Worm (Caenorhabditis elegans) whole organism, L1 larva: ENCODE results near the gene D2096.11.
A peak's percentile ranks its signal among the peaks of the same experiment; 100 is the strongest.

Experiments used
- F16B12.6 ChIP-seq: fragments of 150-350 bp; optimal IDR thresholded peaks from 2 replicates; lab custom pipeline; 2014; ENCODE audit warnings: missing biosample characterization, missing genetic modification characterization
- aha-1 ChIP-seq: fragments of 150-350 bp; optimal IDR thresholded peaks from 2 replicates; lab custom pipeline; 2014; ENCODE audit warnings: missing biosample characterization, missing genetic modification characterization
- blmp-1 ChIP-seq: fragments of 150-350 bp; optimal IDR thresholded peaks from 2 replicates; lab custom pipeline; 2014; ENCODE audit warnings: missing biosample characterization, missing genetic modification characterization
- ceh-63 ChIP-seq: fragments of 200-800 bp; sonication (Bioruptor generic); optimal IDR thresholded peaks from 2 replicates; lab custom pipeline; 2018; ENCODE audit warnings: mild to moderate bottlenecking, missing genetic modification characterization, missing compliant biosample characterization
- ceh-82 ChIP-seq, 3 experiments: fragments of 150-350 bp in 1 of 3; sonication (generic microtip) in 2 of 3; optimal IDR thresholded peaks; 2 replicates each; lab custom pipeline; 2014 to 2017; ENCODE audit warnings: missing biosample characterization in 3 of 3, missing genetic modification characterization in 3 of 3
- ceh-88 ChIP-seq: fragments of 200-800 bp; sonication (Bioruptor generic); IDR thresholded peaks from 2 replicates; pipeline ENCODE4 v1.3.6; 2022; ENCODE audit warnings: missing genetic modification characterization, missing compliant biosample characterization
- ces-1 ChIP-seq: fragments of 150-350 bp; optimal IDR thresholded peaks from 2 replicates; lab custom pipeline; 2014; ENCODE audit warnings: missing biosample characterization, missing genetic modification reagents, missing genetic modification characterization
- dpl-1 ChIP-seq, 3 experiments: fragments of 150-350 bp in 2 of 3; sonication (generic microtip) in 1 of 3; optimal IDR thresholded peaks; 2 replicates each; lab custom pipeline; 2014 to 2017; ENCODE audit warnings: missing biosample characterization in 3 of 3, missing genetic modification characterization in 3 of 3, missing genetic modification reagents in 3 of 3
- dsc-1 ChIP-seq: sonication (generic microtip); optimal IDR thresholded peaks from 2 replicates; lab custom pipeline; 2016; ENCODE audit warnings: mild to moderate bottlenecking, missing genetic modification characterization, missing compliant biosample characterization
- efl-1 ChIP-seq, 4 experiments: fragments of 150-350 bp; optimal IDR thresholded peaks in 3 of 4; peaks in 1 of 4; 1 replicate in 1 of 4; 2 replicates in 3 of 4; lab custom pipeline; 2014; ENCODE audit warnings: missing biosample characterization in 2 of 4, missing genetic modification characterization in 2 of 4, missing genetic modification reagents in 2 of 4
- egl-27 ChIP-seq, 2 experiments: fragments of 150-350 bp in 1 of 2; sonication (generic microtip); optimal IDR thresholded peaks; 3 replicates each; lab custom pipeline; 2017 to 2018; ENCODE audit warnings: missing biosample characterization in 2 of 2, missing genetic modification characterization in 2 of 2, missing genetic modification reagents in 2 of 2
- ets-5 ChIP-seq: fragments of 200-800 bp; sonication (Bioruptor generic); IDR thresholded peaks from 2 replicates; pipeline ENCODE4 v1.3.6; 2022; ENCODE audit warnings: missing genetic modification characterization, missing compliant biosample characterization
- fkh-4 ChIP-seq: sonication (generic microtip); optimal IDR thresholded peaks from 2 replicates; lab custom pipeline; 2016; ENCODE audit warnings: missing compliant biosample characterization, missing genetic modification characterization, borderline replicate concordance
- fkh-8 ChIP-seq: sonication (generic microtip); optimal IDR thresholded peaks from 2 replicates; lab custom pipeline; 2016; ENCODE audit warnings: mild to moderate bottlenecking, missing genetic modification characterization, missing compliant biosample characterization
- fos-1 ChIP-seq: fragments of 150-350 bp; optimal IDR thresholded peaks from 2 replicates; lab custom pipeline; 2014; ENCODE audit warnings: missing biosample characterization, missing genetic modification characterization
- irx-1 ChIP-seq: sonication (generic microtip); optimal IDR thresholded peaks from 2 replicates; lab custom pipeline; 2016; ENCODE audit warnings: missing genetic modification characterization, missing compliant biosample characterization
- jun-1 ChIP-seq: fragments of 150-350 bp; optimal IDR thresholded peaks from 2 replicates; lab custom pipeline; 2014; ENCODE audit warnings: missing biosample characterization, missing genetic modification reagents, missing genetic modification characterization
- lin-13 ChIP-seq: fragments of 150-350 bp; optimal IDR thresholded peaks from 2 replicates; lab custom pipeline; 2014; ENCODE audit warnings: missing biosample characterization, missing genetic modification reagents, missing genetic modification characterization
- lin-14 ChIP-seq: fragments of 200-800 bp; sonication (Bioruptor generic); optimal IDR thresholded peaks from 2 replicates; lab custom pipeline; 2018; ENCODE audit warnings: mild to moderate bottlenecking, missing genetic modification characterization, moderate library complexity, missing compliant biosample characterization
- lin-35 ChIP-seq, 2 experiments: fragments of 150-350 bp; optimal IDR thresholded peaks; 2 replicates each; lab custom pipeline; 2014; ENCODE audit warnings: missing biosample characterization in 2 of 2, missing genetic modification characterization in 2 of 2, missing genetic modification reagents in 2 of 2
- lin-39 ChIP-seq: fragments of 150-350 bp; optimal IDR thresholded peaks from 2 replicates; lab custom pipeline; 2014; ENCODE audit warnings: missing biosample characterization, missing genetic modification reagents, missing genetic modification characterization
- lir-3 ChIP-seq: sonication (generic microtip); optimal IDR thresholded peaks from 2 replicates; lab custom pipeline; 2016; ENCODE audit warnings: mild to moderate bottlenecking, missing genetic modification characterization, moderate library complexity, missing compliant biosample characterization; ENCODE audit not compliant: poor library complexity
- lsy-2 ChIP-seq, 2 experiments: fragments of 150-350 bp; optimal IDR thresholded peaks; 2 replicates each; lab custom pipeline; 2014; ENCODE audit warnings: missing biosample characterization in 2 of 2, missing genetic modification characterization in 2 of 2
- mab-9 ChIP-seq: fragments of 200-800 bp; sonication (Bioruptor generic); IDR thresholded peaks from 2 replicates; pipeline ENCODE4 v1.3.6; 2022; ENCODE audit warnings: missing genetic modification reagents, missing genetic modification characterization, missing compliant biosample characterization
- mdl-1 ChIP-seq, 2 experiments: fragments of 150-350 bp; optimal IDR thresholded peaks; 2 replicates each; lab custom pipeline; 2014 to 2017; ENCODE audit warnings: missing biosample characterization in 2 of 2, missing genetic modification characterization in 2 of 2, inconsistent platforms in 1 of 2
- mef-2 ChIP-seq: fragments of 150-350 bp; optimal IDR thresholded peaks from 2 replicates; lab custom pipeline; 2014; ENCODE audit warnings: missing biosample characterization, missing genetic modification characterization
- mep-1 ChIP-seq: fragments of 150-350 bp; optimal IDR thresholded peaks from 2 replicates; lab custom pipeline; 2014; ENCODE audit warnings: missing biosample characterization, missing genetic modification characterization
- nhr-12 ChIP-seq: sonication (generic microtip); optimal IDR thresholded peaks from 2 replicates; lab custom pipeline; 2017; ENCODE audit warnings: missing biosample characterization, missing genetic modification characterization
- nhr-237 ChIP-seq: fragments of 150-350 bp; optimal IDR thresholded peaks from 2 replicates; lab custom pipeline; 2014; ENCODE audit warnings: missing biosample characterization, missing genetic modification characterization
- nhr-71 ChIP-seq: sonication (generic microtip); optimal IDR thresholded peaks from 2 replicates; lab custom pipeline; 2016; ENCODE audit warnings: mild to moderate bottlenecking, missing genetic modification characterization, moderate library complexity, missing compliant biosample characterization
- nhr-77 ChIP-seq: fragments of 150-350 bp; optimal IDR thresholded peaks from 2 replicates; lab custom pipeline; 2014; ENCODE audit warnings: missing biosample characterization, missing genetic modification characterization
- pag-3 ChIP-seq: sonication (generic microtip); optimal IDR thresholded peaks from 2 replicates; lab custom pipeline; 2017; ENCODE audit warnings: missing genetic modification characterization, mild to moderate bottlenecking, missing compliant biosample characterization, antibody characterized with exemption, borderline replicate concordance; ENCODE audit not compliant: insufficient read depth
- pax-3 ChIP-seq: fragments of 200-800 bp; sonication (Bioruptor generic); optimal IDR thresholded peaks from 2 replicates; lab custom pipeline; 2018; ENCODE audit warnings: mild to moderate bottlenecking, missing genetic modification characterization, moderate library complexity, missing compliant biosample characterization
- rnt-1 ChIP-seq: sonication (generic microtip); optimal IDR thresholded peaks from 2 replicates; lab custom pipeline; 2016; ENCODE audit warnings: mild to moderate bottlenecking, missing genetic modification characterization, moderate library complexity, missing compliant biosample characterization
- skn-1 ChIP-seq: fragments of 150-350 bp; optimal IDR thresholded peaks from 2 replicates; lab custom pipeline; 2014; ENCODE audit warnings: missing biosample characterization, missing genetic modification characterization
- sptf-1 ChIP-seq: fragments of 150-350 bp; optimal IDR thresholded peaks from 2 replicates; lab custom pipeline; 2014; ENCODE audit warnings: missing biosample characterization, missing genetic modification characterization
- sup-37 ChIP-seq: fragments of 200-800 bp; sonication (Bioruptor generic); optimal IDR thresholded peaks from 2 replicates; lab custom pipeline; 2018; ENCODE audit warnings: mild to moderate bottlenecking, missing genetic modification characterization, missing compliant biosample characterization
- swsn-7 ChIP-seq: sonication (generic microtip); optimal IDR thresholded peaks from 2 replicates; lab custom pipeline; 2016; ENCODE audit warnings: missing genetic modification characterization, missing compliant biosample characterization
- tbx-2 ChIP-seq: sonication (generic microtip); optimal IDR thresholded peaks from 2 replicates; lab custom pipeline; 2016; ENCODE audit warnings: missing genetic modification characterization, missing compliant biosample characterization
- tlp-1 ChIP-seq: fragments of 150-350 bp; optimal IDR thresholded peaks from 2 replicates; lab custom pipeline; 2014; ENCODE audit warnings: missing biosample characterization, missing genetic modification characterization
- unc-130 ChIP-seq: fragments of 150-350 bp; optimal IDR thresholded peaks from 2 replicates; lab custom pipeline; 2017; ENCODE audit warnings: missing biosample characterization, missing genetic modification characterization, inconsistent platforms
- unc-30 ChIP-seq: sonication (generic microtip); optimal IDR thresholded peaks from 2 replicates; lab custom pipeline; 2017; ENCODE audit warnings: missing biosample characterization, missing genetic modification characterization
- unc-62 ChIP-seq: fragments of 150-350 bp; optimal IDR thresholded peaks from 2 replicates; lab custom pipeline; 2014; ENCODE audit warnings: missing biosample characterization, missing genetic modification reagents, missing genetic modification characterization
- unc-86 ChIP-seq: sonication (generic microtip); optimal IDR thresholded peaks from 2 replicates; lab custom pipeline; 2016; ENCODE audit warnings: missing genetic modification characterization, missing compliant biosample characterization
- xbp-1 ChIP-seq: sonication (generic microtip); optimal IDR thresholded peaks from 2 replicates; lab custom pipeline; 2016; ENCODE audit warnings: missing genetic modification characterization, missing compliant biosample characterization
- zag-1 ChIP-seq: fragments of 150-350 bp; optimal IDR thresholded peaks from 2 replicates; lab custom pipeline; 2014; ENCODE audit warnings: missing biosample characterization, missing genetic modification characterization
- zip-4 ChIP-seq: fragments of 200-800 bp; sonication (Bioruptor generic); optimal IDR thresholded peaks from 2 replicates; lab custom pipeline; 2018; ENCODE audit warnings: mild to moderate bottlenecking, missing genetic modification characterization, moderate library complexity, missing compliant biosample characterization
- ztf-11 ChIP-seq, 2 experiments: sonication (generic microtip); optimal IDR thresholded peaks; 2 replicates each; lab custom pipeline; 2016 to 2017; ENCODE audit warnings: missing genetic modification characterization in 2 of 2, missing biosample characterization in 1 of 2, missing compliant biosample characterization in 1 of 2
- ztf-4 ChIP-seq: fragments of 150-350 bp; optimal IDR thresholded peaks from 2 replicates; lab custom pipeline; 2014; ENCODE audit warnings: missing biosample characterization, missing genetic modification characterization

The D2096.11 gene

DNA sequence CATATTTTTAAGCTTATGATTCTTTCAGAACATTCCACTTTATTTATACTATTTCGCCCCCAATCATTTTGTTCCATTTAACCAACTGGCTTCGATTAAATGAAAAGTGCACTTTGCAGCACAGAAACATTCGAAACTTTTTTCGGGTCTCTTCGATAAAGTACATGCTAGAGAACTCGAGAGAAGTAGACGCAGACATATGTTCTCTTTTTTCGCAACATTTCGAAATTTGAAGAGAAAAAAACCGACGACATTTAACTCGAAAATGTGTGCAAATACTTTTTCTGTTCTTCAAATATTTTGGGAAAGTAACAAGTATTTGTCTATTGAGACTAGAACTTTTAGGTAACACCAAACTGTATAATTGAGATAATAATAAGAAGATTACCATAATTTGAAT is 17.1 kb downstream of the D2096.11 start:
- TF ChIP-seq nhr-71 (tag; lab: Kevin White, UChicago) = peak; percentile 9
- peak; percentile 12 for TF ChIP-seq rnt-1
- TF ChIP-seq efl-1 (optimal IDR thresholded peaks at IDR 0.05; lab: Kevin White, UChicago) = peak in 1 of 2 experiments; percentile 27
- no peak for TF ChIP-seq efl-1 (GFP tag; optimal IDR thresholded peaks at IDR 0.05 in 1 of 2; lab: Kevin White, UChicago)
- peak; percentile 38 for TF ChIP-seq nhr-77 (tag; lab: Kevin White, UChicago)
- TF ChIP-seq tlp-1 (tag; lab: Kevin White, UChicago) = no peak
- peak; percentile 36 for TF ChIP-seq mep-1
- peak in 1 of 2 experiments; percentile 16 for TF ChIP-seq lin-35 (GFP tag; optimal IDR thresholded peaks at IDR 0.05; lab: Kevin White, UChicago)
- peak; percentile 46 for TF ChIP-seq lin-14 (GFP tag; lab: Kevin White, UChicago)
- TF ChIP-seq xbp-1 (tag; lab: Kevin White, UChicago) = no peak
- peak in 2 of 3 experiments; percentile 2 to 38 for TF ChIP-seq ceh-82 (tag; optimal IDR thresholded peaks at IDR 0.05; lab: Kevin White, UChicago)
- TF ChIP-seq lsy-2 (tag; optimal IDR thresholded peaks at IDR 0.05; lab: Kevin White, UChicago) = peak in 1 of 2 experiments; percentile 32
- TF ChIP-seq swsn-7 (tag; lab: Kevin White, UChicago) = no peak
- TF ChIP-seq dsc-1 (tag; lab: Kevin White, UChicago) = peak; percentile 58
- TF ChIP-seq skn-1 (tag; lab: Kevin White, UChicago) = peak; percentile 72

ce11 chrIV:8375381-8375780 is 18.6 kb downstream of the D2096.11 start:
- no peak for TF ChIP-seq nhr-12 (tag; lab: Kevin White, UChicago)
- peak; percentile 44 for TF ChIP-seq fos-1
- peak; percentile 59 for TF ChIP-seq fkh-8 (tag; lab: Kevin White, UChicago)
- TF ChIP-seq ceh-88 (GFP tag; lab: Robert Waterston, UW) = peak; percentile 63
- no peak for TF ChIP-seq tlp-1 (tag; lab: Kevin White, UChicago)
- TF ChIP-seq pag-3 = no peak
- peak; percentile 82 for TF ChIP-seq rnt-1
- no peak for TF ChIP-seq lin-39
- TF ChIP-seq jun-1 (tag; lab: Kevin White, UChicago) = peak; percentile 19
- TF ChIP-seq unc-30 (tag; lab: Kevin White, UChicago) = no peak
- peak; percentile 83 for TF ChIP-seq dsc-1 (tag; lab: Kevin White, UChicago)
- peak in 1 of 2 experiments; percentile 82 for TF ChIP-seq mdl-1 (tag; optimal IDR thresholded peaks at IDR 0.05; lab: Kevin White, UChicago)
- peak; percentile 85 for TF ChIP-seq xbp-1 (tag; lab: Kevin White, UChicago)
- peak; percentile 49 for TF ChIP-seq pax-3 (tag; lab: Kevin White, UChicago)
- TF ChIP-seq nhr-71 (tag; lab: Kevin White, UChicago) = peak; percentile 91
- peak; percentile 76 for TF ChIP-seq irx-1
- peak; percentile 20 for TF ChIP-seq F16B12.6
- TF ChIP-seq blmp-1 = peak; percentile 44
- no peak for TF ChIP-seq ces-1 (GFP tag; lab: Kevin White, UChicago)
- peak; percentile 53 for TF ChIP-seq ztf-4 (tag; lab: Kevin White, UChicago)
- peak; percentile 25 for TF ChIP-seq unc-86
- TF ChIP-seq zag-1 (tag; lab: Kevin White, UChicago) = no peak
- no peak for TF ChIP-seq unc-62
- peak; percentile 73 for TF ChIP-seq mab-9 (GFP tag; lab: Robert Waterston, UW)
- TF ChIP-seq ceh-63 (GFP tag; lab: Kevin White, UChicago) = peak; percentile 37
- no peak for TF ChIP-seq sup-37 (GFP tag; lab: Kevin White, UChicago)
- TF ChIP-seq lin-35 (GFP tag; optimal IDR thresholded peaks at IDR 0.05; lab: Kevin White, UChicago) = peak; percentile 78 to 88
- TF ChIP-seq ets-5 (GFP tag; lab: Robert Waterston, UW) = no peak
- peak; percentile 56 for TF ChIP-seq nhr-237 (tag; lab: Kevin White, UChicago)
- TF ChIP-seq mef-2 (tag; lab: Kevin White, UChicago) = no peak
- peak; percentile 83 for TF ChIP-seq lin-14 (GFP tag; lab: Kevin White, UChicago)
- no peak for TF ChIP-seq sptf-1 (tag; lab: Kevin White, UChicago)
- peak; percentile 62 for TF ChIP-seq unc-130 (tag; lab: Kevin White, UChicago)
- peak; percentile 44 for TF ChIP-seq zip-4 (GFP tag; lab: Kevin White, UChicago)
- peak; percentile 80 for TF ChIP-seq lin-13 (GFP tag; lab: Kevin White, UChicago)
- TF ChIP-seq fkh-4 = no peak
- peak; percentile 76 for TF ChIP-seq tbx-2 (tag; lab: Kevin White, UChicago)
- TF ChIP-seq aha-1 (tag; lab: Kevin White, UChicago) = no peak
- TF ChIP-seq lir-3 (tag; lab: Kevin White, UChicago) = peak; percentile 61
- TF ChIP-seq dpl-1 (GFP tag; optimal IDR thresholded peaks at IDR 0.05; lab: Kevin White, UChicago) = peak; percentile 59 to 67 (median 65)
- TF ChIP-seq egl-27 (tag; optimal IDR thresholded peaks at IDR 0.05; lab: Kevin White, UChicago) = peak in 1 of 2 experiments; percentile 2
- TF ChIP-seq ztf-11 (tag; optimal IDR thresholded peaks at IDR 0.05; lab: Kevin White, UChicago) = peak in 1 of 2 experiments; percentile 27
